Fruit fly (Drosophila melanogaster) whole organism: ENCODE data around the gene CG11839.

ENCODE experiments used
- CG8478 ChIP-seq: fragments of >200 bp; optimal IDR thresholded peaks from 2 replicates; lab custom pipeline; 2018; ENCODE audit warnings: inconsistent platforms
- Dll ChIP-seq: fragments of >200 bp; optimal IDR thresholded peaks from 2 replicates; lab custom pipeline; 2017
- EcR ChIP-seq, 2 experiments: fragments of >200 bp; optimal IDR thresholded peaks; 2 replicates each; lab custom pipeline; 2017; ENCODE audit warnings: missing biosample characterization in 2 of 2, missing genetic modification characterization in 2 of 2, missing genetic modification reagents in 2 of 2
- pan ChIP-seq: fragments of >200 bp; optimal IDR thresholded peaks from 2 replicates; lab custom pipeline; 2017
- psq ChIP-seq: fragments of >200 bp; optimal IDR thresholded peaks from 2 replicates; lab custom pipeline; 2017
- usp ChIP-seq: fragments of >200 bp; optimal IDR thresholded peaks from 2 replicates; lab custom pipeline; 2017; ENCODE audit warnings: missing biosample characterization, missing genetic modification characterization, mixed read lengths

Gene CG11839

dm6 chr3R:25049383-25049741 is 20.4 kb upstream of the CG11839 start, which contains the start of gene CG11791:
Gene CG11791, plus strand, starts transcription at chr3R:25049616.
- no peak for TF ChIP-seq usp
- TF ChIP-seq EcR (GFP tag; optimal IDR thresholded peaks at IDR 0.05; lab: Kevin White, UChicago) = no peak
- no peak for TF ChIP-seq CG8478
- no peak for TF ChIP-seq Dll
- TF ChIP-seq psq (lab: Kevin White, UChicago) = no peak
- TF ChIP-seq pan = no peak

- no peak for TF ChIP-seq Dll
- TF ChIP-seq usp = no peak
- no peak for TF ChIP-seq EcR (GFP tag; optimal IDR thresholded peaks at IDR 0.05; lab: Kevin White, UChicago)
- no peak for TF ChIP-seq CG8478
- TF ChIP-seq psq (lab: Kevin White, UChicago) = no peak
- no peak for TF ChIP-seq pan
These were observed 19.8 kb upstream of the CG11839 start for dm6 chr3R:25049742-25050517.

- TF ChIP-seq Dll = no peak
- TF ChIP-seq psq (lab: Kevin White, UChicago) = no peak
- no peak for TF ChIP-seq EcR (GFP tag; optimal IDR thresholded peaks at IDR 0.05; lab: Kevin White, UChicago)
- no peak for TF ChIP-seq usp
- no peak for TF ChIP-seq pan
- no peak for TF ChIP-seq CG8478
These were observed 19.1 kb upstream of the CG11839 start for dm6 chr3R:25050649-25051048.

dm6 chr3R:25051441-25052097 is 18.2 kb upstream of the CG11839 start:
- TF ChIP-seq psq (lab: Kevin White, UChicago) = no peak
- TF ChIP-seq Dll = no peak
- TF ChIP-seq usp = no peak
- TF ChIP-seq EcR (GFP tag; optimal IDR thresholded peaks at IDR 0.05; lab: Kevin White, UChicago) = no peak
- TF ChIP-seq CG8478 = no peak
- no peak for TF ChIP-seq pan

- TF ChIP-seq CG8478 (no peak), pan (no peak), Dll (no peak), psq (lab: Kevin White, UChicago) (no peak), usp (no peak), EcR (GFP tag; optimal IDR thresholded peaks at IDR 0.05; lab: Kevin White, UChicago) (no peak)
These were observed 15.1 kb upstream of the CG11839 start, which contains the start of gene CG31109 for dm6 chr3R:25054451-25055188. Gene CG31109, minus strand, starts transcription at chr3R:25054653.

dm6 chr3R:25056016-25056415 is 13.7 kb upstream of the CG11839 start, which contains the start of the genes CG31111 and stac:
Gene CG31111, minus strand, starts transcription at chr3R:25056177.
Gene stac, plus strand, starts transcription at chr3R:25056286.
- no peak for TF ChIP-seq Dll

- TF ChIP-seq pan = no peak
- no peak for TF ChIP-seq Dll
- no peak for TF ChIP-seq usp
- no peak for TF ChIP-seq CG8478
- no peak for TF ChIP-seq EcR (GFP tag; optimal IDR thresholded peaks at IDR 0.05; lab: Kevin White, UChicago)
- TF ChIP-seq psq (lab: Kevin White, UChicago) = no peak
These were observed 13.1 kb upstream of the CG11839 start for dm6 chr3R:25056488-25057157.

- TF ChIP-seq pan (no peak), psq (lab: Kevin White, UChicago) (no peak), EcR (GFP tag; optimal IDR thresholded peaks at IDR 0.05; lab: Kevin White, UChicago) (no peak), usp (no peak), Dll (no peak), CG8478 (no peak)
These were observed 9.3 kb upstream of the CG11839 start for dm6 chr3R:25060462-25060861.

- no peak for TF ChIP-seq EcR (GFP tag; optimal IDR thresholded peaks at IDR 0.05; lab: Kevin White, UChicago)
- no peak for TF ChIP-seq Dll
- TF ChIP-seq pan = no peak
- no peak for TF ChIP-seq psq (lab: Kevin White, UChicago)
- TF ChIP-seq CG8478 = no peak
- no peak for TF ChIP-seq usp
These were observed 4.6 kb upstream of the CG11839 start, which contains the start of the genes veli and PQBP1 for dm6 chr3R:25064907-25065841. Gene veli, minus strand, starts transcription at chr3R:25065591. Gene PQBP1, plus strand, starts transcription at chr3R:25065791.

- no peak for TF ChIP-seq pan
- TF ChIP-seq Dll = no peak
- TF ChIP-seq EcR (GFP tag; optimal IDR thresholded peaks at IDR 0.05; lab: Kevin White, UChicago) = no peak
These were observed 2.9 kb upstream of the CG11839 start for dm6 chr3R:25066856-25067255.

dm6 chr3R:25070871-25071270 is 1.1 kb downstream of the CG11839 start, which contains the start of gene CG11836:
Gene CG11836, plus strand, starts transcription at chr3R:25071126.
- no peak for TF ChIP-seq psq (lab: Kevin White, UChicago)
- no peak for TF ChIP-seq pan
- no peak for TF ChIP-seq usp
- TF ChIP-seq Dll = no peak
- no peak for TF ChIP-seq CG8478
- no peak for TF ChIP-seq EcR (GFP tag; optimal IDR thresholded peaks at IDR 0.05; lab: Kevin White, UChicago)
